Worm (Caenorhabditis elegans) whole organism, L1 larva: ENCODE measurements around the gene R03G5.6.
A peak's percentile ranks its signal among the peaks of the same experiment; 100 is the strongest.

Experiments
- C04F5.9 ChIP-seq: sonication (generic microtip); optimal IDR thresholded peaks from 2 replicates; lab custom pipeline; 2016; ENCODE audit warnings: missing genetic modification characterization, missing compliant biosample characterization
- F16B12.6 ChIP-seq: fragments of 150-350 bp; optimal IDR thresholded peaks from 2 replicates; lab custom pipeline; 2014; ENCODE audit warnings: missing biosample characterization, missing genetic modification characterization
- Y116A8C.19 ChIP-seq: sonication (generic microtip); optimal IDR thresholded peaks from 2 replicates; lab custom pipeline; 2016; ENCODE audit warnings: missing compliant biosample characterization, missing genetic modification characterization, borderline replicate concordance
- aha-1 ChIP-seq: fragments of 150-350 bp; optimal IDR thresholded peaks from 2 replicates; lab custom pipeline; 2014; ENCODE audit warnings: missing biosample characterization, missing genetic modification characterization
- ama-1 ChIP-seq: fragments of 150-350 bp; optimal IDR thresholded peaks from 2 replicates; lab custom pipeline; 2014
- blmp-1 ChIP-seq: fragments of 150-350 bp; optimal IDR thresholded peaks from 2 replicates; lab custom pipeline; 2014; ENCODE audit warnings: missing biosample characterization, missing genetic modification characterization
- ceh-8 ChIP-seq: fragments of 200-800 bp; sonication (Bioruptor generic); optimal IDR thresholded peaks from 2 replicates; lab custom pipeline; 2018; ENCODE audit warnings: mild to moderate bottlenecking, missing genetic modification characterization, moderate library complexity, missing compliant biosample characterization
- ceh-82 ChIP-seq, 3 experiments: fragments of 150-350 bp in 1 of 3; sonication (generic microtip) in 2 of 3; optimal IDR thresholded peaks; 2 replicates each; lab custom pipeline; 2014 to 2017; ENCODE audit warnings: missing biosample characterization in 3 of 3, missing genetic modification characterization in 3 of 3
- ceh-88 ChIP-seq: fragments of 200-800 bp; sonication (Bioruptor generic); IDR thresholded peaks from 2 replicates; pipeline ENCODE4 v1.3.6; 2022; ENCODE audit warnings: missing genetic modification characterization, missing compliant biosample characterization
- ceh-90 ChIP-seq: sonication (generic microtip); optimal IDR thresholded peaks from 2 replicates; lab custom pipeline; 2016; ENCODE audit warnings: missing genetic modification characterization, missing compliant biosample characterization
- ces-1 ChIP-seq: fragments of 150-350 bp; optimal IDR thresholded peaks from 2 replicates; lab custom pipeline; 2014; ENCODE audit warnings: missing biosample characterization, missing genetic modification reagents, missing genetic modification characterization
- dsc-1 ChIP-seq: sonication (generic microtip); optimal IDR thresholded peaks from 2 replicates; lab custom pipeline; 2016; ENCODE audit warnings: mild to moderate bottlenecking, missing genetic modification characterization, missing compliant biosample characterization
- efl-1 ChIP-seq, 4 experiments: fragments of 150-350 bp; optimal IDR thresholded peaks in 3 of 4; peaks in 1 of 4; 1 replicate in 1 of 4; 2 replicates in 3 of 4; lab custom pipeline; 2014; ENCODE audit warnings: missing biosample characterization in 2 of 4, missing genetic modification characterization in 2 of 4, missing genetic modification reagents in 2 of 4
- elt-3 ChIP-seq, 6 experiments: fragments of 150-350 bp in 1 of 6; sonication (generic microtip); optimal IDR thresholded peaks; 2 replicates each; lab custom pipeline; 2017 to 2018; ENCODE audit warnings: missing biosample characterization in 6 of 6, missing genetic modification characterization in 6 of 6, inconsistent platforms in 1 of 6
- fkh-10 ChIP-seq: sonication (generic microtip); optimal IDR thresholded peaks from 2 replicates; lab custom pipeline; 2017; ENCODE audit warnings: missing biosample characterization, missing genetic modification reagents, missing genetic modification characterization
- fkh-8 ChIP-seq: sonication (generic microtip); optimal IDR thresholded peaks from 2 replicates; lab custom pipeline; 2016; ENCODE audit warnings: mild to moderate bottlenecking, missing genetic modification characterization, missing compliant biosample characterization
- fos-1 ChIP-seq: fragments of 150-350 bp; optimal IDR thresholded peaks from 2 replicates; lab custom pipeline; 2014; ENCODE audit warnings: missing biosample characterization, missing genetic modification characterization
- grh-1 ChIP-seq: fragments of 200-800 bp; sonication (Bioruptor generic); IDR thresholded peaks from 2 replicates; pipeline ENCODE4 v1.3.6; 2022; ENCODE audit warnings: missing genetic modification reagents, missing genetic modification characterization, missing compliant biosample characterization
- hlh-4 ChIP-seq: sonication (generic microtip); optimal IDR thresholded peaks from 2 replicates; lab custom pipeline; 2016; ENCODE audit warnings: mild to moderate bottlenecking, missing genetic modification characterization, missing compliant biosample characterization
- hpl-2 ChIP-seq: fragments of 150-350 bp; optimal IDR thresholded peaks from 2 replicates; lab custom pipeline; 2014; ENCODE audit warnings: missing biosample characterization, missing genetic modification reagents, missing genetic modification characterization
- irx-1 ChIP-seq: sonication (generic microtip); optimal IDR thresholded peaks from 2 replicates; lab custom pipeline; 2016; ENCODE audit warnings: missing genetic modification characterization, missing compliant biosample characterization
- jun-1 ChIP-seq: fragments of 150-350 bp; optimal IDR thresholded peaks from 2 replicates; lab custom pipeline; 2014; ENCODE audit warnings: missing biosample characterization, missing genetic modification reagents, missing genetic modification characterization
- lin-14 ChIP-seq: fragments of 200-800 bp; sonication (Bioruptor generic); optimal IDR thresholded peaks from 2 replicates; lab custom pipeline; 2018; ENCODE audit warnings: mild to moderate bottlenecking, missing genetic modification characterization, moderate library complexity, missing compliant biosample characterization
- lin-15B ChIP-seq: fragments of 150-350 bp; sonication (generic microtip); optimal IDR thresholded peaks from 3 replicates; lab custom pipeline; 2014; ENCODE audit warnings: missing biosample characterization, missing genetic modification characterization
- lin-35 ChIP-seq, 2 experiments: fragments of 150-350 bp; optimal IDR thresholded peaks; 2 replicates each; lab custom pipeline; 2014; ENCODE audit warnings: missing biosample characterization in 2 of 2, missing genetic modification characterization in 2 of 2, missing genetic modification reagents in 2 of 2
- lir-3 ChIP-seq: sonication (generic microtip); optimal IDR thresholded peaks from 2 replicates; lab custom pipeline; 2016; ENCODE audit warnings: mild to moderate bottlenecking, missing genetic modification characterization, moderate library complexity, missing compliant biosample characterization; ENCODE audit not compliant: poor library complexity
- lsy-2 ChIP-seq, 2 experiments: fragments of 150-350 bp; optimal IDR thresholded peaks; 2 replicates each; lab custom pipeline; 2014; ENCODE audit warnings: missing biosample characterization in 2 of 2, missing genetic modification characterization in 2 of 2
- mab-9 ChIP-seq: fragments of 200-800 bp; sonication (Bioruptor generic); IDR thresholded peaks from 2 replicates; pipeline ENCODE4 v1.3.6; 2022; ENCODE audit warnings: missing genetic modification reagents, missing genetic modification characterization, missing compliant biosample characterization
- mdl-1 ChIP-seq, 2 experiments: fragments of 150-350 bp; optimal IDR thresholded peaks; 2 replicates each; lab custom pipeline; 2014 to 2017; ENCODE audit warnings: missing biosample characterization in 2 of 2, missing genetic modification characterization in 2 of 2, inconsistent platforms in 1 of 2
- mep-1 ChIP-seq: fragments of 150-350 bp; optimal IDR thresholded peaks from 2 replicates; lab custom pipeline; 2014; ENCODE audit warnings: missing biosample characterization, missing genetic modification characterization
- nhr-12 ChIP-seq: sonication (generic microtip); optimal IDR thresholded peaks from 2 replicates; lab custom pipeline; 2017; ENCODE audit warnings: missing biosample characterization, missing genetic modification characterization
- nhr-20 ChIP-seq: sonication (generic microtip); optimal IDR thresholded peaks from 2 replicates; lab custom pipeline; 2016; ENCODE audit warnings: mild to moderate bottlenecking, missing genetic modification characterization, missing compliant biosample characterization
- nhr-28 ChIP-seq: fragments of 150-350 bp; optimal IDR thresholded peaks from 2 replicates; lab custom pipeline; 2014; ENCODE audit warnings: missing biosample characterization, missing genetic modification characterization
- nhr-71 ChIP-seq: sonication (generic microtip); optimal IDR thresholded peaks from 2 replicates; lab custom pipeline; 2016; ENCODE audit warnings: mild to moderate bottlenecking, missing genetic modification characterization, moderate library complexity, missing compliant biosample characterization
- nhr-76 ChIP-seq: sonication (generic microtip); optimal IDR thresholded peaks from 2 replicates; lab custom pipeline; 2017; ENCODE audit warnings: missing biosample characterization, missing genetic modification characterization
- nhr-77 ChIP-seq: fragments of 150-350 bp; optimal IDR thresholded peaks from 2 replicates; lab custom pipeline; 2014; ENCODE audit warnings: missing biosample characterization, missing genetic modification characterization
- nhr-85 ChIP-seq: sonication (generic microtip); peaks from one replicate; lab custom pipeline; 2016; ENCODE audit warnings: missing genetic modification characterization, inconsistent platforms, missing compliant biosample characterization
- nhr-90 ChIP-seq: sonication (generic microtip); optimal IDR thresholded peaks from 2 replicates; lab custom pipeline; 2016; ENCODE audit warnings: mild to moderate bottlenecking, missing genetic modification characterization, missing compliant biosample characterization; ENCODE audit not compliant: poor library complexity
- pqm-1 ChIP-seq: sonication (generic microtip); optimal IDR thresholded peaks from 3 replicates; lab custom pipeline; 2017; ENCODE audit warnings: missing biosample characterization, missing genetic modification characterization
- rnt-1 ChIP-seq: sonication (generic microtip); optimal IDR thresholded peaks from 2 replicates; lab custom pipeline; 2016; ENCODE audit warnings: mild to moderate bottlenecking, missing genetic modification characterization, moderate library complexity, missing compliant biosample characterization
- sox-4 ChIP-seq: sonication (generic microtip); optimal IDR thresholded peaks from 2 replicates; lab custom pipeline; 2016; ENCODE audit warnings: missing genetic modification characterization, missing compliant biosample characterization
- sptf-1 ChIP-seq: fragments of 150-350 bp; optimal IDR thresholded peaks from 2 replicates; lab custom pipeline; 2014; ENCODE audit warnings: missing biosample characterization, missing genetic modification characterization
- swsn-7 ChIP-seq: sonication (generic microtip); optimal IDR thresholded peaks from 2 replicates; lab custom pipeline; 2016; ENCODE audit warnings: missing genetic modification characterization, missing compliant biosample characterization
- tbx-2 ChIP-seq: sonication (generic microtip); optimal IDR thresholded peaks from 2 replicates; lab custom pipeline; 2016; ENCODE audit warnings: missing genetic modification characterization, missing compliant biosample characterization
- unc-130 ChIP-seq: fragments of 150-350 bp; optimal IDR thresholded peaks from 2 replicates; lab custom pipeline; 2017; ENCODE audit warnings: missing biosample characterization, missing genetic modification characterization, inconsistent platforms
- unc-30 ChIP-seq: sonication (generic microtip); optimal IDR thresholded peaks from 2 replicates; lab custom pipeline; 2017; ENCODE audit warnings: missing biosample characterization, missing genetic modification characterization
- unc-62 ChIP-seq: fragments of 150-350 bp; optimal IDR thresholded peaks from 2 replicates; lab custom pipeline; 2014; ENCODE audit warnings: missing biosample characterization, missing genetic modification reagents, missing genetic modification characterization
- unc-86 ChIP-seq: sonication (generic microtip); optimal IDR thresholded peaks from 2 replicates; lab custom pipeline; 2016; ENCODE audit warnings: missing genetic modification characterization, missing compliant biosample characterization
- zip-4 ChIP-seq: fragments of 200-800 bp; sonication (Bioruptor generic); optimal IDR thresholded peaks from 2 replicates; lab custom pipeline; 2018; ENCODE audit warnings: mild to moderate bottlenecking, missing genetic modification characterization, moderate library complexity, missing compliant biosample characterization
- ztf-11 ChIP-seq, 2 experiments: sonication (generic microtip); optimal IDR thresholded peaks; 2 replicates each; lab custom pipeline; 2016 to 2017; ENCODE audit warnings: missing genetic modification characterization in 2 of 2, missing biosample characterization in 1 of 2, missing compliant biosample characterization in 1 of 2
- ztf-4 ChIP-seq: fragments of 150-350 bp; optimal IDR thresholded peaks from 2 replicates; lab custom pipeline; 2014; ENCODE audit warnings: missing biosample characterization, missing genetic modification characterization

The R03G5.6 gene

ce11 chrX:7791802-7792201 is 24.9 kb downstream of the R03G5.6 start (continued):
- TF ChIP-seq zip-4 (peak; percentile 84), blmp-1 (tag; lab: Kevin White, UChicago) (no peak), nhr-12 (no peak), dsc-1 (tag; lab: Kevin White, UChicago) (peak; percentile 65), nhr-90 (tag; lab: Kevin White, UChicago) (no peak), unc-62 (no peak), lsy-2 (tag; optimal IDR thresholded peaks at IDR 0.05; lab: Kevin White, UChicago) (peak in 1 of 2 experiments; percentile 28), mab-9 (GFP tag; lab: Robert Waterston, UW) (no peak), ztf-4 (tag; lab: Kevin White, UChicago) (peak; percentile 38), fkh-10 (no peak), jun-1 (tag; lab: Kevin White, UChicago) (peak; percentile 68), unc-86 (tag; lab: Kevin White, UChicago) (peak; percentile 50), lin-14 (GFP tag; lab: Kevin White, UChicago) (peak; percentile 80), ceh-8 (GFP tag; lab: Kevin White, UChicago) (peak; percentile 5), lir-3 (tag; lab: Kevin White, UChicago) (no peak), efl-1 (optimal IDR thresholded peaks at IDR 0.05; lab: Kevin White, UChicago) (peak in 1 of 2 experiments; percentile 20), efl-1 (GFP tag; optimal IDR thresholded peaks at IDR 0.05 in 1 of 2; lab: Kevin White, UChicago) (peak in 1 of 2 experiments; percentile 22), mdl-1 (tag; optimal IDR thresholded peaks at IDR 0.05; lab: Kevin White, UChicago) (no peak), nhr-28 (no peak), ceh-88 (GFP tag; lab: Robert Waterston, UW) (no peak), nhr-20 (tag; lab: Kevin White, UChicago) (peak; percentile 26), Y116A8C.19 (tag; lab: Kevin White, UChicago) (no peak), elt-3 (tag; optimal IDR thresholded peaks at IDR 0.05; lab: Kevin White, UChicago) (no peak), hpl-2 (no peak), sptf-1 (tag; lab: Kevin White, UChicago) (no peak), nhr-77 (tag; lab: Kevin White, UChicago) (no peak), rnt-1 (no peak), ces-1 (GFP tag; lab: Kevin White, UChicago) (no peak), pqm-1 (tag; lab: Kevin White, UChicago) (no peak), nhr-76 (tag; lab: Kevin White, UChicago) (no peak), F16B12.6 (tag; lab: Kevin White, UChicago) (no peak), irx-1 (tag; lab: Kevin White, UChicago) (no peak), grh-1 (GFP tag; lab: Robert Waterston, UW) (no peak)

DNA sequence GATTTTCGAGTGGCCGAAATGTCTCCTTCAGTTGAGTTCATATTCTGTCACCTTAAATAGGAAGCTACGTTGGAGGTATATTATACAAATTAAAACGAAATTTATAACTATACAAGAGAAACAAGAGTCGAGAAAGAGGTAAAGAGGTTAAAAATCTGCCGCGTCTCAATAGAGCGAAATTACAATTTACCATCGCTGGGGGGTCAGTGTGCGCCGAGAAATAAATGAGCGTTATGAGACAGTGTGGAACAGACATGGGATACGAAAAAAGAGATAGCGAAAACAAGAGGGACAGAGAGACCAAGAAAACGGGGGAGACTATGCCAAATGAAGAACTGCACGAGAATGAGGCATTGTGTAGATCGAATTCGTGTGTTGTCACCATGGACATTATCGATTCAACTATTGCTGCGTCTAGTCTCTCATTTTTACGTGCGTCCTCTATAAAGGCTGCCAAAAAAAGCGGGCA is 28.8 kb downstream of the R03G5.6 start, which contains the start of gene ZK154.5:
TSS of gene ZK154.5 (minus strand) at position 51 of the 469 bp plus-strand sequence.
- TF ChIP-seq unc-30 (tag; lab: Kevin White, UChicago): no peak
- TF ChIP-seq tbx-2 (tag; lab: Kevin White, UChicago): peak; percentile 39
- TF ChIP-seq C04F5.9: no peak
- TF ChIP-seq nhr-90 (tag; lab: Kevin White, UChicago): no peak
- TF ChIP-seq fkh-8 (tag; lab: Kevin White, UChicago): peak; percentile 43
- no peak for TF ChIP-seq aha-1 (tag; lab: Kevin White, UChicago)
- TF ChIP-seq ztf-11 (tag; optimal IDR thresholded peaks at IDR 0.05; lab: Kevin White, UChicago): peak in 1 of 2 experiments; percentile 16
- TF ChIP-seq fos-1: no peak
- TF ChIP-seq nhr-85 (tag; lab: Kevin White, UChicago): peak; percentile 36
- TF ChIP-seq ceh-88 (GFP tag; lab: Robert Waterston, UW): no peak
- peak; percentile 52 for TF ChIP-seq blmp-1 (tag; lab: Kevin White, UChicago)
- peak; percentile 26 for TF ChIP-seq unc-86 (tag; lab: Kevin White, UChicago)
- TF ChIP-seq sox-4: no peak
- TF ChIP-seq lin-35 (GFP tag; optimal IDR thresholded peaks at IDR 0.05; lab: Kevin White, UChicago): peak; percentile 58 to 74
- TF ChIP-seq unc-130: no peak
- TF ChIP-seq ztf-4 (tag; lab: Kevin White, UChicago): no peak
- TF ChIP-seq Y116A8C.19 (tag; lab: Kevin White, UChicago): no peak
- peak; percentile 31 for TF ChIP-seq rnt-1
- peak; percentile 62 for TF ChIP-seq mep-1
- TF ChIP-seq nhr-71: peak; percentile 59
- TF ChIP-seq swsn-7: peak; percentile 49
- no peak for TF ChIP-seq nhr-12
- TF ChIP-seq ceh-82 (tag; optimal IDR thresholded peaks at IDR 0.05; lab: Kevin White, UChicago): peak in 1 of 3 experiments; percentile 38
- no peak for TF ChIP-seq ama-1 (lab: Kevin White, UChicago)
- TF ChIP-seq hlh-4 (tag; lab: Kevin White, UChicago): no peak
- peak in 1 of 2 experiments; percentile 52 for TF ChIP-seq mdl-1 (tag; optimal IDR thresholded peaks at IDR 0.05; lab: Kevin White, UChicago)
- no peak for TF ChIP-seq ceh-90
- no peak for TF ChIP-seq lin-15B
